Worm (Caenorhabditis elegans) whole organism, early embryonic: ENCODE results near the gene sas-6.

ENCODE experiments used
- aly-1 ChIP-seq: sonication (generic microtip); optimal IDR thresholded peaks from 2 replicates; lab custom pipeline; 2016; ENCODE audit warnings: missing genetic modification characterization, missing compliant biosample characterization
- ama-1 ChIP-seq: fragments of 150-350 bp; optimal IDR thresholded peaks from 2 replicates; lab custom pipeline; 2014
- ceh-36 ChIP-seq: sonication (generic microtip); optimal IDR thresholded peaks from 2 replicates; lab custom pipeline; 2016; ENCODE audit warnings: missing genetic modification characterization, inconsistent platforms, missing compliant biosample characterization
- ets-7 ChIP-seq: sonication (generic microtip); optimal IDR thresholded peaks from 2 replicates; lab custom pipeline; 2016; ENCODE audit warnings: missing genotype, missing genetic modification characterization, missing compliant biosample characterization
- hmbx-1 ChIP-seq: sonication (generic microtip); optimal IDR thresholded peaks from 2 replicates; lab custom pipeline; 2016; ENCODE audit warnings: mild to moderate bottlenecking, missing genetic modification characterization, missing compliant biosample characterization
- hmg-4 ChIP-seq: fragments of 200-800 bp; sonication (Bioruptor generic); optimal IDR thresholded peaks from 2 replicates; lab custom pipeline; 2018; ENCODE audit warnings: mild to moderate bottlenecking, missing genetic modification characterization, missing compliant biosample characterization
- sea-1 ChIP-seq: fragments of 200-800 bp; sonication (Bioruptor generic); conservative IDR thresholded peaks from 2 replicates; pipeline ENCODE4 v1.3.6; 2022; ENCODE audit warnings: missing genetic modification characterization, missing compliant biosample characterization

ce11 chrIV:13782319-13782718 lies 6.2 kb downstream of the sas-6 start:
- no peak for TF ChIP-seq ama-1
- TF ChIP-seq ets-7 = no peak
- no peak for TF ChIP-seq hmbx-1 (tag; lab: Kevin White, UChicago)
- TF ChIP-seq hmg-4 (GFP tag; lab: Kevin White, UChicago) = no peak
- no peak for TF ChIP-seq sea-1 (GFP tag; lab: Robert Waterston, UW)
- no peak for TF ChIP-seq ceh-36 (tag; lab: Kevin White, UChicago)
- no peak for TF ChIP-seq aly-1
